Worm (Caenorhabditis elegans) whole organism, L4 larva: ENCODE results near the gene cah-5.

Source experiments
- F37D6.2 ChIP-seq: sonication (generic microtip); optimal IDR thresholded peaks from 2 replicates; lab custom pipeline; 2016; ENCODE audit warnings: mild to moderate bottlenecking, missing genetic modification characterization, missing compliant biosample characterization
- F44E2.7 ChIP-seq: fragments of 200-800 bp; sonication (Bioruptor generic); IDR thresholded peaks from 2 replicates; pipeline ENCODE4 v2.1.2; 2022; ENCODE audit warnings: missing genetic modification characterization, missing compliant biosample characterization
- T20F7.1 ChIP-seq: fragments of 200-800 bp; sonication (Bioruptor generic); optimal IDR thresholded peaks from 2 replicates; lab custom pipeline; 2018; ENCODE audit warnings: mild to moderate bottlenecking, missing genetic modification characterization, missing compliant biosample characterization
- daf-12 ChIP-seq: fragments of 150-350 bp; optimal IDR thresholded peaks from 2 replicates; lab custom pipeline; 2014; ENCODE audit warnings: missing biosample characterization, missing genetic modification reagents, missing genetic modification characterization
- fos-1 ChIP-seq: fragments of 150-350 bp; optimal IDR thresholded peaks from 2 replicates; lab custom pipeline; 2014; ENCODE audit warnings: missing biosample characterization, missing genetic modification characterization
- lin-39 ChIP-seq: fragments of 150-350 bp; optimal IDR thresholded peaks from 2 replicates; lab custom pipeline; 2014; ENCODE audit warnings: missing biosample characterization, missing genetic modification reagents, missing genetic modification characterization
- lsy-2 ChIP-seq, 2 experiments: fragments of 150-350 bp in 1 of 2; sonication (generic microtip) in 1 of 2; optimal IDR thresholded peaks; 2 replicates each; lab custom pipeline; 2014 to 2017; ENCODE audit warnings: missing biosample characterization in 2 of 2, missing genetic modification characterization in 2 of 2
- nhr-25 ChIP-seq: sonication (generic microtip); optimal IDR thresholded peaks from 2 replicates; lab custom pipeline; 2017; ENCODE audit warnings: missing genetic modification characterization, mild to moderate bottlenecking, missing compliant biosample characterization, antibody characterized with exemption, moderate library complexity, borderline replicate concordance; ENCODE audit not compliant: insufficient read depth
- rbr-2 ChIP-seq: sonication (generic microtip); optimal IDR thresholded peaks from 2 replicates; lab custom pipeline; 2016; ENCODE audit warnings: missing genotype, missing genetic modification characterization, missing compliant biosample characterization
- unc-39 ChIP-seq: sonication (generic microtip); optimal IDR thresholded peaks from 2 replicates; lab custom pipeline; 2017; ENCODE audit warnings: missing biosample characterization, missing genetic modification characterization

ce11 chrX:7005919-7006318 lies 13.9 kb upstream of the cah-5 start:
- TF ChIP-seq T20F7.1 (GFP tag; lab: Kevin White, UChicago) = no peak
- no peak for TF ChIP-seq rbr-2 (tag; lab: Kevin White, UChicago)
- no peak for TF ChIP-seq F44E2.7 (GFP tag; lab: Robert Waterston, UW)
- TF ChIP-seq lsy-2 (tag; optimal IDR thresholded peaks at IDR 0.05; lab: Kevin White, UChicago) = no peak
- no peak for TF ChIP-seq nhr-25 (tag; lab: Kevin White, UChicago)
- no peak for TF ChIP-seq unc-39 (tag; lab: Kevin White, UChicago)
- TF ChIP-seq F37D6.2 (tag; lab: Kevin White, UChicago) = no peak
- TF ChIP-seq fos-1 (tag; lab: Kevin White, UChicago) = no peak
- no peak for TF ChIP-seq daf-12 (tag; lab: Kevin White, UChicago)
- TF ChIP-seq lin-39 (tag; lab: Kevin White, UChicago) = no peak
